Worm (Caenorhabditis elegans) whole organism, early embryonic: ENCODE measurements around the gene tps-2.

ENCODE experiments used
- ama-1 ChIP-seq: fragments of 150-350 bp; optimal IDR thresholded peaks from 2 replicates; lab custom pipeline; 2014
- ceh-13 ChIP-seq: fragments of 200-800 bp; sonication (Bioruptor generic); optimal IDR thresholded peaks from 2 replicates; lab custom pipeline; 2018; ENCODE audit warnings: mild to moderate bottlenecking, missing genetic modification characterization, missing compliant biosample characterization
- tbx-11 ChIP-seq: fragments of 200-800 bp; sonication (Bioruptor generic); IDR thresholded peaks from 2 replicates; pipeline ENCODE4 v1.3.6; 2022; ENCODE audit warnings: missing genetic modification characterization, missing compliant biosample characterization
- tbx-37 ChIP-seq: fragments of 200-800 bp; sonication (Bioruptor generic); conservative IDR thresholded peaks from 2 replicates; pipeline ENCODE4 v1.3.6; 2022; ENCODE audit warnings: missing genetic modification reagents, missing genetic modification characterization, missing compliant biosample characterization

ce11 chrII:14599284-14599862 is 1.3 kb upstream of the tps-2 start:
- TF ChIP-seq ama-1 (lab: Kevin White, UChicago) (no peak), tbx-11 (GFP tag; lab: Robert Waterston, UW) (no peak), ceh-13 (GFP tag; lab: Kevin White, UChicago) (no peak), tbx-37 (GFP tag; lab: Robert Waterston, UW) (no peak)
